Fruit fly (Drosophila melanogaster) whole organism, embryonic: ENCODE measurements around the gene kz.

ENCODE experiments used
- Antp ChIP-seq: fragments of 200-800 bp; sonication (Bioruptor generic); optimal IDR thresholded peaks from 3 replicates; lab custom pipeline; 2016; ENCODE audit warnings: missing biosample characterization, missing genetic modification characterization
- Atf6 ChIP-seq: fragments of 200-800 bp; sonication (Bioruptor generic); IDR thresholded peaks from 2 replicates; pipeline ENCODE4 v1.3.6; 2022; ENCODE audit warnings: missing biosample characterization, missing genetic modification characterization
- Bdp1 ChIP-seq: fragments of 200-800 bp; sonication (Bioruptor generic); optimal IDR thresholded peaks from 3 replicates; lab custom pipeline; 2016; ENCODE audit warnings: missing biosample characterization, missing genetic modification characterization
- CG10979 ChIP-seq: fragments of 200-800 bp; sonication (Bioruptor generic); optimal IDR thresholded peaks from 2 replicates; lab custom pipeline; 2018; ENCODE audit warnings: missing biosample characterization, mild to moderate bottlenecking, missing genetic modification characterization, moderate library complexity
- CG14050 ChIP-seq: fragments of 200-800 bp; sonication (Bioruptor generic); IDR thresholded peaks from 3 replicates; pipeline ENCODE4 v1.3.6; 2022; ENCODE audit warnings: missing biosample characterization, missing genetic modification characterization
- CG17912 ChIP-seq: fragments of 200-800 bp; sonication (Bioruptor generic); optimal IDR thresholded peaks from 2 replicates; lab custom pipeline; 2018; ENCODE audit warnings: missing biosample characterization, mild to moderate bottlenecking, missing genetic modification characterization
- CG18599 ChIP-seq: fragments of 200-800 bp; sonication (Bioruptor generic); optimal IDR thresholded peaks from 3 replicates; lab custom pipeline; 2017; ENCODE audit warnings: missing biosample characterization, missing genetic modification characterization, mild to moderate bottlenecking, moderate library complexity, missing genetic modification reagents
- CG2129 ChIP-seq: fragments of 200-800 bp; sonication (Bioruptor generic); IDR thresholded peaks from 2 replicates; pipeline ENCODE4 v1.3.6; 2022; ENCODE audit warnings: missing biosample characterization, missing genetic modification characterization; ENCODE audit not compliant: partially characterized antibody
- CG31365 ChIP-seq: fragments of 200-800 bp; sonication (Bioruptor generic); optimal IDR thresholded peaks from 2 replicates; lab custom pipeline; 2018; ENCODE audit warnings: missing biosample characterization, mild to moderate bottlenecking, missing genetic modification characterization
- CG31388 ChIP-seq: fragments of 200-800 bp; sonication (Bioruptor generic); optimal IDR thresholded peaks from 2 replicates; lab custom pipeline; 2016; ENCODE audit warnings: missing biosample characterization, missing genetic modification characterization
- CG3281 ChIP-seq: fragments of 200-800 bp; sonication (Bioruptor generic); optimal IDR thresholded peaks from 3 replicates; lab custom pipeline; 2017; ENCODE audit warnings: missing biosample characterization, mild to moderate bottlenecking, missing genetic modification characterization
- CG4424 ChIP-seq: fragments of 200-800 bp; sonication (Bioruptor generic); optimal IDR thresholded peaks from 3 replicates; lab custom pipeline; 2016; ENCODE audit warnings: missing biosample characterization, missing genetic modification characterization
- CG4730 ChIP-seq: fragments of 200-800 bp; sonication (Bioruptor generic); IDR thresholded peaks from 2 replicates; pipeline ENCODE4 v1.3.6; 2022; ENCODE audit warnings: missing biosample characterization, missing genetic modification characterization
- CG6175 ChIP-seq: fragments of 200-800 bp; sonication (Bioruptor generic); IDR thresholded peaks from 3 replicates; pipeline ENCODE4 v1.3.6; 2022; ENCODE audit warnings: missing biosample characterization, missing genetic modification characterization
- CG7556 ChIP-seq: fragments of 200-800 bp; sonication (Bioruptor generic); optimal IDR thresholded peaks from 2 replicates; lab custom pipeline; 2017; ENCODE audit warnings: missing biosample characterization, mild to moderate bottlenecking, missing genetic modification characterization
- CG8944 ChIP-seq: fragments of 200-800 bp; sonication (Bioruptor generic); optimal IDR thresholded peaks from 3 replicates; lab custom pipeline; 2016; ENCODE audit warnings: missing biosample characterization, missing genetic modification characterization
- CG9727 ChIP-seq: fragments of 200-800 bp; sonication (Bioruptor generic); optimal IDR thresholded peaks from 3 replicates; lab custom pipeline; 2017; ENCODE audit warnings: missing biosample characterization, mild to moderate bottlenecking, missing genetic modification characterization
- CkIIα-i1 ChIP-seq: fragments of 200-800 bp; sonication (Bioruptor generic); IDR thresholded peaks from 2 replicates; pipeline ENCODE4 v1.3.6; 2022; ENCODE audit warnings: missing biosample characterization, missing genetic modification characterization
- Dfd ChIP-seq, 2 experiments: fragments of >200 bp; optimal IDR thresholded peaks; 2 replicates each; lab custom pipeline; 2017; ENCODE audit warnings: missing biosample characterization in 2 of 2, missing genetic modification characterization in 2 of 2
- Dll ChIP-seq: fragments of 200-800 bp; sonication (Bioruptor generic); IDR thresholded peaks from 4 replicates; pipeline ENCODE4 v1.3.6; 2022; ENCODE audit warnings: missing biosample characterization, missing genetic modification characterization; ENCODE audit not compliant: partially characterized antibody
- E2f1 ChIP-seq: fragments of 200-800 bp; sonication (Bioruptor generic); IDR thresholded peaks from 2 replicates; pipeline ENCODE4 v1.3.6; 2022; ENCODE audit warnings: missing biosample characterization, missing genetic modification characterization
- ERR ChIP-seq: fragments of 200-800 bp; sonication (Bioruptor generic); optimal IDR thresholded peaks from 2 replicates; lab custom pipeline; 2016; ENCODE audit warnings: missing biosample characterization, missing genetic modification characterization
- Fer2 ChIP-seq: fragments of 200-800 bp; sonication (Bioruptor generic); optimal IDR thresholded peaks from 2 replicates; lab custom pipeline; 2018; ENCODE audit warnings: missing biosample characterization, mild to moderate bottlenecking, missing genetic modification characterization, moderate library complexity
- Meics ChIP-seq: fragments of 200-800 bp; sonication (Bioruptor generic); optimal IDR thresholded peaks from 2 replicates; lab custom pipeline; 2017; ENCODE audit warnings: missing biosample characterization, mild to moderate bottlenecking, missing genetic modification characterization
- NK7.1 ChIP-seq: fragments of 200-800 bp; sonication (Bioruptor generic); optimal IDR thresholded peaks from 3 replicates; lab custom pipeline; 2016; ENCODE audit warnings: missing biosample characterization, missing genetic modification characterization
- Oli ChIP-seq: fragments of 200-800 bp; sonication (Bioruptor generic); optimal IDR thresholded peaks from 2 replicates; lab custom pipeline; 2018; ENCODE audit warnings: missing biosample characterization, mild to moderate bottlenecking, missing genetic modification characterization, moderate library complexity
- Pdp1 ChIP-seq, 2 experiments: fragments of 200-800 bp; sonication (Bioruptor generic); optimal IDR thresholded peaks; 3 replicates each; lab custom pipeline; 2016; ENCODE audit warnings: missing biosample characterization in 2 of 2, missing genetic modification characterization in 2 of 2, mild to moderate bottlenecking in 1 of 2, moderate library complexity in 1 of 2
- Rfx ChIP-seq: fragments of 200-800 bp; sonication (Bioruptor generic); IDR thresholded peaks from 2 replicates; pipeline ENCODE4 v1.3.6; 2022; ENCODE audit warnings: missing biosample characterization, missing genetic modification characterization
- Spps ChIP-seq: fragments of 200-800 bp; sonication (Bioruptor generic); optimal IDR thresholded peaks from 2 replicates; lab custom pipeline; 2018; ENCODE audit warnings: missing biosample characterization, mild to moderate bottlenecking, missing genetic modification characterization
- Ssrp ChIP-seq: fragments of 200-800 bp; sonication (Bioruptor generic); optimal IDR thresholded peaks from 2 replicates; lab custom pipeline; 2018; ENCODE audit warnings: missing biosample characterization, mild to moderate bottlenecking, missing genetic modification characterization, moderate library complexity
- az2 ChIP-seq: fragments of 200-800 bp; sonication (Bioruptor generic); optimal IDR thresholded peaks from 3 replicates; lab custom pipeline; 2016; ENCODE audit warnings: missing biosample characterization, missing genetic modification characterization
- bbx ChIP-seq: fragments of 200-800 bp; sonication (Bioruptor generic); IDR thresholded peaks from 2 replicates; pipeline ENCODE4 v1.3.6; 2022; ENCODE audit warnings: missing biosample characterization, missing genetic modification characterization; ENCODE audit not compliant: partially characterized antibody
- disco-r ChIP-seq: fragments of 200-800 bp; sonication (Bioruptor generic); optimal IDR thresholded peaks from 2 replicates; lab custom pipeline; 2016; ENCODE audit warnings: missing biosample characterization, missing genetic modification characterization
- fu2 ChIP-seq: fragments of 200-800 bp; sonication (Bioruptor generic); optimal IDR thresholded peaks from 2 replicates; lab custom pipeline; 2016; ENCODE audit warnings: missing biosample characterization, missing genetic modification characterization
- gfzf ChIP-seq: fragments of 200-800 bp; sonication (Bioruptor generic); optimal IDR thresholded peaks from 2 replicates; lab custom pipeline; 2016; ENCODE audit warnings: missing biosample characterization, mild to moderate bottlenecking, missing genetic modification characterization, moderate library complexity
- ham ChIP-seq: fragments of 200-800 bp; sonication (Bioruptor generic); IDR thresholded peaks from 2 replicates; pipeline ENCODE4 v1.3.6; 2022; ENCODE audit warnings: missing biosample characterization, missing genetic modification characterization
- jumu ChIP-seq: fragments of 200-800 bp; sonication (Bioruptor generic); optimal IDR thresholded peaks from 3 replicates; lab custom pipeline; 2016; ENCODE audit warnings: missing biosample characterization, missing genetic modification characterization
- lola ChIP-seq, 3 experiments: fragments of >200 bp in 2 of 3; fragments of 200-800 bp in 1 of 3; sonication (Bioruptor generic) in 1 of 3; optimal IDR thresholded peaks; 2 replicates each; lab custom pipeline; 2017 to 2019; ENCODE audit warnings: missing biosample characterization in 3 of 3, missing genetic modification characterization in 3 of 3, mild to moderate bottlenecking in 1 of 3, moderate library complexity in 1 of 3
- p53 ChIP-seq: fragments of 200-800 bp; sonication (Bioruptor generic); optimal IDR thresholded peaks from 2 replicates; lab custom pipeline; 2016; ENCODE audit warnings: missing biosample characterization, missing genetic modification characterization
- pfk ChIP-seq: fragments of 200-800 bp; sonication (Bioruptor generic); optimal IDR thresholded peaks from 2 replicates; lab custom pipeline; 2018; ENCODE audit warnings: missing biosample characterization, mild to moderate bottlenecking, missing genetic modification characterization, moderate library complexity
- pzg ChIP-seq: fragments of 200-800 bp; sonication (Bioruptor generic); optimal IDR thresholded peaks from 3 replicates; lab custom pipeline; 2018; ENCODE audit warnings: missing biosample characterization, mild to moderate bottlenecking, missing genetic modification characterization, moderate library complexity
- ro ChIP-seq: fragments of 200-800 bp; sonication (Bioruptor generic); IDR thresholded peaks from 2 replicates; pipeline ENCODE4 v1.3.6; 2022; ENCODE audit warnings: missing biosample characterization, missing genetic modification characterization
- row ChIP-seq: fragments of 200-800 bp; sonication (Bioruptor generic); IDR thresholded peaks from 3 replicates; pipeline ENCODE4 v1.3.6; 2022; ENCODE audit warnings: missing biosample characterization, missing genetic modification characterization
- sisA ChIP-seq: fragments of 200-800 bp; sonication (Bioruptor generic); IDR thresholded peaks from 2 replicates; pipeline ENCODE4 v1.3.6; 2022; ENCODE audit warnings: missing biosample characterization, missing genetic modification characterization
- sna ChIP-seq: fragments of 200-800 bp; sonication (Bioruptor generic); IDR thresholded peaks from 2 replicates; pipeline ENCODE4 v1.3.6; 2022; ENCODE audit warnings: missing biosample characterization, missing genetic modification characterization; ENCODE audit not compliant: partially characterized antibody
- ssp ChIP-seq: fragments of 200-800 bp; sonication (Bioruptor generic); IDR thresholded peaks from 2 replicates; pipeline ENCODE4 v1.3.6; 2022; ENCODE audit warnings: missing biosample characterization, missing genetic modification characterization
- tap ChIP-seq: fragments of 200-800 bp; optimal IDR thresholded peaks from 3 replicates; lab custom pipeline; 2019; ENCODE audit warnings: missing biosample characterization, mild to moderate bottlenecking, missing genetic modification characterization, moderate library complexity
- tin ChIP-seq: fragments of 200-800 bp; sonication (Bioruptor generic); optimal IDR thresholded peaks from 3 replicates; lab custom pipeline; 2016; ENCODE audit warnings: missing biosample characterization, missing genetic modification characterization
- twi ChIP-seq: fragments of 200-800 bp; optimal IDR thresholded peaks from 2 replicates; lab custom pipeline; 2019; ENCODE audit warnings: missing biosample characterization, mild to moderate bottlenecking, missing genetic modification characterization, moderate library complexity

kz gene

dm6 chrX:2222181-2222790 lies 19.5 kb downstream of the kz start, which contains the start of gene Vinc (continued):
- TF ChIP-seq tap (tag; lab: Kevin White, UChicago), result peak; percentile 82
- peak; percentile 91 for TF ChIP-seq Atf6 (GFP tag; lab: Robert Waterston, UW)
- no peak for TF ChIP-seq sna
- TF ChIP-seq Oli (tag; lab: Kevin White, UChicago), result peak; percentile 81
- TF ChIP-seq Fer2 (tag; lab: Kevin White, UChicago), result peak; percentile 87
- TF ChIP-seq Antp (GFP tag; lab: Kevin White, UChicago), result peak; percentile 91
- peak; percentile 89 for TF ChIP-seq CG4424 (GFP tag; lab: Kevin White, UChicago)
- TF ChIP-seq row (GFP tag; lab: Robert Waterston, UW), result peak; percentile 98
- no peak for TF ChIP-seq gfzf (GFP tag; lab: Kevin White, UChicago)
- peak; percentile 96 for TF ChIP-seq CG18599
- peak; percentile 77 for TF ChIP-seq CG6175 (GFP tag; lab: Robert Waterston, UW)
- TF ChIP-seq Bdp1 (GFP tag; lab: Kevin White, UChicago), result peak; percentile 51
- TF ChIP-seq CG31365 (tag; lab: Kevin White, UChicago), result peak; percentile 62
- peak; percentile 50; the same call in 2 of the 4 replicates for TF ChIP-seq Dll (GFP tag; lab: Robert Waterston, UW)
- peak; percentile 89 for TF ChIP-seq CG10979
- TF ChIP-seq Meics, result peak; percentile 95
- TF ChIP-seq pzg, result peak; percentile 42
- TF ChIP-seq Rfx, result peak; percentile 94
- TF ChIP-seq pfk (GFP tag; lab: Kevin White, UChicago), result no peak
- TF ChIP-seq CG7556 (GFP tag; lab: Kevin White, UChicago), result peak; percentile 83
- TF ChIP-seq Pdp1 (GFP tag; optimal IDR thresholded peaks at IDR 0.05; lab: Kevin White, UChicago), result peak; percentile 77 to 90
- TF ChIP-seq jumu, result peak; percentile 86
- TF ChIP-seq CG14050 (GFP tag; lab: Robert Waterston, UW), result peak; percentile 62; the same call in 2 of the 3 replicates
- TF ChIP-seq ro (GFP tag; lab: Robert Waterston, UW), result peak; percentile 39; the same call in 1 of the 2 replicates
- TF ChIP-seq Dfd (GFP tag; optimal IDR thresholded peaks at IDR 0.05; lab: Kevin White, UChicago), result no peak
- TF ChIP-seq disco-r, result peak; percentile 38
- peak; percentile 56 for TF ChIP-seq CG17912 (GFP tag; lab: Kevin White, UChicago)
- peak; percentile 95 for TF ChIP-seq CG3281 (GFP tag; lab: Kevin White, UChicago)
- peak; percentile 62 for TF ChIP-seq ssp (GFP tag; lab: Robert Waterston, UW)
- TF ChIP-seq NK7.1, result peak; percentile 80
- TF ChIP-seq CG9727, result peak; percentile 83
- TF ChIP-seq CG2129 (GFP tag; lab: Robert Waterston, UW), result no peak
- TF ChIP-seq p53 (GFP tag; lab: Kevin White, UChicago), result peak; percentile 72
- TF ChIP-seq E2f1 (GFP tag; lab: Robert Waterston, UW), result peak; percentile 83
- 0 out of 2 replicates have a peak, but pooled peaks have one; percentile 46 for TF ChIP-seq CkIIα-i1 (GFP tag; lab: Robert Waterston, UW)
- TF ChIP-seq tin (GFP tag; lab: Kevin White, UChicago), result peak; percentile 85
- peak; percentile 78 for TF ChIP-seq ERR (GFP tag; lab: Kevin White, UChicago)
- peak; percentile 51 for TF ChIP-seq CG31388
- peak; percentile 82 for TF ChIP-seq sisA (GFP tag; lab: Robert Waterston, UW)
- peak; percentile 73 for TF ChIP-seq CG4730
- peak; percentile 48 for TF ChIP-seq twi (tag; lab: Kevin White, UChicago)
- TF ChIP-seq CG8944 (GFP tag; lab: Kevin White, UChicago), result peak; percentile 57
- peak; percentile 62 for TF ChIP-seq az2 (GFP tag; lab: Kevin White, UChicago)
- TF ChIP-seq Spps (tag; lab: Kevin White, UChicago), result peak; percentile 74
- TF ChIP-seq bbx (GFP tag; lab: Robert Waterston, UW), result peak; percentile 68
- no peak for TF ChIP-seq ham (GFP tag; lab: Robert Waterston, UW)
- TF ChIP-seq lola (GFP tag; optimal IDR thresholded peaks at IDR 0.05; lab: Kevin White, UChicago), result peak in 1 of 3 experiments; percentile 65
- TF ChIP-seq fu2 (GFP tag; lab: Kevin White, UChicago), result peak; percentile 33
- peak; percentile 54 for TF ChIP-seq Ssrp (tag; lab: Kevin White, UChicago)
